Worm (Caenorhabditis elegans) whole organism, early embryonic: ENCODE measurements around the gene npr-26.

Experiments used
- B0310.2 ChIP-seq: sonication (generic microtip); optimal IDR thresholded peaks from 2 replicates; lab custom pipeline; 2016; ENCODE audit warnings: mild to moderate bottlenecking, missing genetic modification characterization, missing compliant biosample characterization
- F13C5.2 ChIP-seq: sonication (generic microtip); optimal IDR thresholded peaks from 2 replicates; lab custom pipeline; 2017; ENCODE audit warnings: mild to moderate bottlenecking, missing genetic modification characterization, inconsistent platforms, missing compliant biosample characterization
- aly-1 ChIP-seq: sonication (generic microtip); optimal IDR thresholded peaks from 2 replicates; lab custom pipeline; 2016; ENCODE audit warnings: missing genetic modification characterization, missing compliant biosample characterization
- ama-1 ChIP-seq: fragments of 150-350 bp; optimal IDR thresholded peaks from 2 replicates; lab custom pipeline; 2014
- ceh-13 ChIP-seq: fragments of 200-800 bp; sonication (Bioruptor generic); optimal IDR thresholded peaks from 2 replicates; lab custom pipeline; 2018; ENCODE audit warnings: mild to moderate bottlenecking, missing genetic modification characterization, missing compliant biosample characterization
- ceh-36 ChIP-seq: sonication (generic microtip); optimal IDR thresholded peaks from 2 replicates; lab custom pipeline; 2016; ENCODE audit warnings: missing genetic modification characterization, inconsistent platforms, missing compliant biosample characterization
- ets-7 ChIP-seq: sonication (generic microtip); optimal IDR thresholded peaks from 2 replicates; lab custom pipeline; 2016; ENCODE audit warnings: missing genotype, missing genetic modification characterization, missing compliant biosample characterization
- flt-1 ChIP-seq: fragments of 200-800 bp; sonication (Bioruptor generic); IDR thresholded peaks from 2 replicates; pipeline ENCODE4 v1.3.6; 2022; ENCODE audit warnings: missing genetic modification characterization, missing compliant biosample characterization
- hmbx-1 ChIP-seq: sonication (generic microtip); optimal IDR thresholded peaks from 2 replicates; lab custom pipeline; 2016; ENCODE audit warnings: mild to moderate bottlenecking, missing genetic modification characterization, missing compliant biosample characterization
- hmg-4 ChIP-seq: fragments of 200-800 bp; sonication (Bioruptor generic); optimal IDR thresholded peaks from 2 replicates; lab custom pipeline; 2018; ENCODE audit warnings: mild to moderate bottlenecking, missing genetic modification characterization, missing compliant biosample characterization
- hnd-1 ChIP-seq: sonication (generic microtip); optimal IDR thresholded peaks from 2 replicates; lab custom pipeline; 2016; ENCODE audit warnings: missing genetic modification characterization, missing compliant biosample characterization
- pes-1 ChIP-seq: fragments of 200-800 bp; sonication (Bioruptor generic); IDR thresholded peaks from 2 replicates; pipeline ENCODE4 v1.3.6; 2022; ENCODE audit warnings: missing genetic modification reagents, missing genetic modification characterization, missing compliant biosample characterization
- scrt-1 ChIP-seq: fragments of 200-800 bp; sonication (Bioruptor generic); IDR thresholded peaks from 2 replicates; pipeline ENCODE4 v1.3.6; 2022; ENCODE audit warnings: missing genetic modification characterization, missing compliant biosample characterization
- sea-1 ChIP-seq: fragments of 200-800 bp; sonication (Bioruptor generic); conservative IDR thresholded peaks from 2 replicates; pipeline ENCODE4 v1.3.6; 2022; ENCODE audit warnings: missing genetic modification characterization, missing compliant biosample characterization
- tbx-11 ChIP-seq: fragments of 200-800 bp; sonication (Bioruptor generic); IDR thresholded peaks from 2 replicates; pipeline ENCODE4 v1.3.6; 2022; ENCODE audit warnings: missing genetic modification characterization, missing compliant biosample characterization
- tbx-37 ChIP-seq: fragments of 200-800 bp; sonication (Bioruptor generic); conservative IDR thresholded peaks from 2 replicates; pipeline ENCODE4 v1.3.6; 2022; ENCODE audit warnings: missing genetic modification reagents, missing genetic modification characterization, missing compliant biosample characterization
- tra-4 ChIP-seq: sonication (generic microtip); optimal IDR thresholded peaks from 2 replicates; lab custom pipeline; 2017; ENCODE audit warnings: missing genetic modification characterization, missing compliant biosample characterization

The npr-26 gene

DNA sequence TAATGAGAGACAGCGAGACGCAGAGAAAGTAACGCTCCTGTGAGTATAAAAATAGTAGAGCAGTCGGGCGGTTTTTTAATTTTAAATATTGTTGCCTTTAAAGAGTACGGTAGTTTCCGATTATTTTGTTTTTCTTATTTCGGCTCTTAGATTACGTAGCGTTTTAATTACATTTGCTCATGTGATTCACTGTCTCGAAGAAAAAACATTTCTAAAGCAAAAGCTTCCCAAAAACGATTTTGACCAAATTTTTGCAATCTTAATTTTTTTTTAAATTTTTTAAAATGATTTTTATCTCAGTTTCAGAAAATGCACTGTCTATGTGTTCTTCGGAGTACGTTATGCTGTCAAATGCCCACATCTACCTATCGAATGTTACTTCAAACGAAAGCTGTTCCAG, 41.5 kb downstream of the npr-26 start, which contains the start of gene haf-1:
Gene haf-1 (plus strand): TSS at position 301 of the 400 bp plus-strand sequence.
- TF ChIP-seq hmbx-1 (tag; lab: Kevin White, UChicago): no peak
- TF ChIP-seq scrt-1 (GFP tag; lab: Robert Waterston, UW): no peak
- no peak for TF ChIP-seq F13C5.2 (tag; lab: Kevin White, UChicago)
- TF ChIP-seq tra-4 (tag; lab: Kevin White, UChicago): no peak
- TF ChIP-seq ama-1: no peak
- no peak for TF ChIP-seq ets-7 (tag; lab: Kevin White, UChicago)
- TF ChIP-seq ceh-36 (tag; lab: Kevin White, UChicago): no peak
- no peak for TF ChIP-seq pes-1 (GFP tag; lab: Robert Waterston, UW)
- no peak for TF ChIP-seq tbx-11 (GFP tag; lab: Robert Waterston, UW)
- TF ChIP-seq hmg-4 (GFP tag; lab: Kevin White, UChicago): no peak
- no peak for TF ChIP-seq B0310.2 (tag; lab: Kevin White, UChicago)
- no peak for TF ChIP-seq aly-1 (tag; lab: Kevin White, UChicago)
- no peak for TF ChIP-seq sea-1
- no peak for TF ChIP-seq ceh-13 (GFP tag; lab: Kevin White, UChicago)
- TF ChIP-seq tbx-37 (GFP tag; lab: Robert Waterston, UW): no peak
- no peak for TF ChIP-seq hnd-1 (tag; lab: Kevin White, UChicago)
- TF ChIP-seq flt-1 (GFP tag; lab: Robert Waterston, UW): no peak

ce11 chrIV:17371469-17371868, 46.2 kb downstream of the npr-26 start, which contains the start of gene C30H6.5:
TSS of gene C30H6.5 (plus strand) at chrIV:17371769.
- no peak for TF ChIP-seq pes-1 (GFP tag; lab: Robert Waterston, UW)
- no peak for TF ChIP-seq hmbx-1 (tag; lab: Kevin White, UChicago)
- no peak for TF ChIP-seq sea-1
- no peak for TF ChIP-seq tbx-37 (GFP tag; lab: Robert Waterston, UW)

DNA sequence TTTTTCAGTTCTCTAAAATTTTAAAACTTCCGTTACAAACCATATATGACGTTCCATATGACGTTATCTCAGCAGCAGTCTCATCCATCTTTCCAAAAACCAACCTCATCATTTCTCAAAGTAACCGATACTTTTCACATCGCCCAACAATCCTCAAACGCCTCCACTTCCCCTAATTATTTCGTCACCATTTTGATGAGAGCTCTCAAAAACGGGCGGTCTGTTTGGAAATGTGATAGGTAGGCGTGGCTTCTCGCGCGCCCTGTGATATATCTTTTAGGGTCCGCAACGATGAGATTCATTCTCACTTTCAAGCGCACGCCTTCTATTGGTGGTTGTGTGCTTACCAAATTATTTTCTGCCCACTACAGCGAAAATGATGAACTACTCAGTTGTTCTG, 49.3 kb downstream of the npr-26 start, which contains the start of gene trh-1:
Gene trh-1 (plus strand): TSS at position 301 of the 400 bp plus-strand sequence.
- TF ChIP-seq ceh-36 (tag; lab: Kevin White, UChicago): no peak
- TF ChIP-seq aly-1 (tag; lab: Kevin White, UChicago): no peak

DNA sequence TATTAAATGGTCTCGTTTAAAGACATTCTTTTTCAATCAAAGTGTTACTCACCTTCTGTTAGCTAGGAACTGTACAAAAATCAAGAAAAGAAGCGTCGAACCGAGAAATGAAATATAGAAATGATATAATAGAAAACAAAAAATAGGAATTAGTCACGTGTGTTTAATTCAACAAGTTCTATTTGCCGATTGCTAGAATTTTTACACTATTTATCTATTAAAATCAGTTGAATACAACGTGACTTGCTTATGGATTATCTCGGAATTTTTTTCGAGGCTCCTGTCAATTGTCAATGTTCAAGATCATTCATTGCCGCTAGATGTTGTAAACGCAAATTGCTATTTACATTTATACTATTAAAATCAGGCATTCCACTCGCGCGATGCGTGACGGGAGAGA, 50.3 kb downstream of the npr-26 start, which contains the start of gene zipt-17:
Gene zipt-17 (minus strand): TSS at position 101 of the 400 bp plus-strand sequence.
- TF ChIP-seq tra-4 (tag; lab: Kevin White, UChicago): no peak
- no peak for TF ChIP-seq ceh-36 (tag; lab: Kevin White, UChicago)
- TF ChIP-seq F13C5.2 (tag; lab: Kevin White, UChicago): no peak
- no peak for TF ChIP-seq pes-1 (GFP tag; lab: Robert Waterston, UW)
- TF ChIP-seq ceh-13 (GFP tag; lab: Kevin White, UChicago): no peak
- no peak for TF ChIP-seq scrt-1 (GFP tag; lab: Robert Waterston, UW)
- no peak for TF ChIP-seq B0310.2 (tag; lab: Kevin White, UChicago)
- no peak for TF ChIP-seq hmbx-1 (tag; lab: Kevin White, UChicago)
- no peak for TF ChIP-seq hmg-4 (GFP tag; lab: Kevin White, UChicago)
- TF ChIP-seq ets-7 (tag; lab: Kevin White, UChicago): no peak
- no peak for TF ChIP-seq aly-1 (tag; lab: Kevin White, UChicago)
- no peak for TF ChIP-seq sea-1
- no peak for TF ChIP-seq flt-1 (GFP tag; lab: Robert Waterston, UW)
- no peak for TF ChIP-seq tbx-37 (GFP tag; lab: Robert Waterston, UW)
- TF ChIP-seq tbx-11 (GFP tag; lab: Robert Waterston, UW): no peak
- TF ChIP-seq ama-1: no peak
- TF ChIP-seq hnd-1 (tag; lab: Kevin White, UChicago): no peak

DNA sequence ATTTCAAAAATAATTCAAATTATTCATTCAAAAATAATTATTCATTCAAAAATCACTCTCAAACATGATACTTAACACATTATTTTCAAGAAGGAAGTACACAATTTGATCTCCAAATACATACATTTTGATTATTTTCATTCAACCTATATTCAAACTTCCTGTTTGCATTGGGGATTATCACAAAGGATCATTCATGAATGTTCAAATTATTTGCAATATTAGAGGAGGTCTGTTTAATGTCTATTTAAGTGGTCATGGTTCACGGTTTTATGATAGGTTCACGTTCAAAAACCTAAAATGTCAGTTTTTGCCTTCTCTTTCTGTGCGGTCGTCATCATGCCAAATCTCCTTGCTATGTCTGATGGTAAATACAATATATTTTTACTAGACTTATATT, 56.5 kb downstream of the npr-26 start, which contains the start of gene clec-202:
Gene clec-202 (plus strand): TSS at position 301 of the 400 bp plus-strand sequence.
- TF ChIP-seq ceh-36 (tag; lab: Kevin White, UChicago) (no peak), hmg-4 (GFP tag; lab: Kevin White, UChicago) (no peak), scrt-1 (GFP tag; lab: Robert Waterston, UW) (no peak), ceh-13 (GFP tag; lab: Kevin White, UChicago) (no peak)
